Worm (Caenorhabditis elegans) whole organism, L3 larva: ENCODE results near the gene C42D8.9.
A peak's percentile ranks its signal among the peaks of the same experiment; 100 is the strongest.

Experiments
- R02D3.7 ChIP-seq: fragments of 150-350 bp; optimal IDR thresholded peaks from 2 replicates; lab custom pipeline; 2014; ENCODE audit warnings: missing biosample characterization, missing genetic modification characterization
- ZK546.5 ChIP-seq: sonication (generic microtip); optimal IDR thresholded peaks from 2 replicates; lab custom pipeline; 2017; ENCODE audit warnings: missing biosample characterization, missing genetic modification characterization
- aly-2 ChIP-seq: fragments of 150-350 bp; optimal IDR thresholded peaks from 2 replicates; lab custom pipeline; 2014; ENCODE audit warnings: missing biosample characterization, missing genetic modification characterization
- ama-1 ChIP-seq: fragments of 150-350 bp; optimal IDR thresholded peaks from 2 replicates; lab custom pipeline; 2018
- ceh-16 ChIP-seq: sonication (generic microtip); optimal IDR thresholded peaks from 2 replicates; lab custom pipeline; 2017; ENCODE audit warnings: missing biosample characterization, missing genetic modification characterization
- ceh-28 ChIP-seq: fragments of 150-350 bp; optimal IDR thresholded peaks from 2 replicates; lab custom pipeline; 2014; ENCODE audit warnings: missing biosample characterization, missing genetic modification reagents, missing genetic modification characterization
- ceh-82 ChIP-seq: fragments of 150-350 bp; optimal IDR thresholded peaks from 2 replicates; lab custom pipeline; 2014; ENCODE audit warnings: missing biosample characterization, missing genetic modification characterization
- elt-3 ChIP-seq, 3 experiments: fragments of 150-350 bp in 1 of 3; sonication (generic microtip) in 2 of 3; optimal IDR thresholded peaks; 2 replicates in 2 of 3; 4 replicates in 1 of 3; lab custom pipeline; 2014 to 2017; ENCODE audit warnings: missing biosample characterization in 3 of 3, missing genetic modification characterization in 3 of 3
- fkh-10 ChIP-seq: sonication (generic microtip); optimal IDR thresholded peaks from 2 replicates; lab custom pipeline; 2017; ENCODE audit warnings: missing biosample characterization, missing genetic modification reagents, missing genetic modification characterization
- fos-1 ChIP-seq: fragments of 150-350 bp; optimal IDR thresholded peaks from 2 replicates; lab custom pipeline; 2014; ENCODE audit warnings: missing biosample characterization, missing genetic modification characterization
- hmg-11 ChIP-seq: sonication (generic microtip); optimal IDR thresholded peaks from 2 replicates; lab custom pipeline; 2016; ENCODE audit warnings: missing genetic modification characterization, missing compliant biosample characterization
- lin-15B ChIP-seq: fragments of 150-350 bp; optimal IDR thresholded peaks from 2 replicates; lab custom pipeline; 2014; ENCODE audit warnings: missing biosample characterization, missing genetic modification characterization
- lin-39 ChIP-seq: fragments of 150-350 bp; optimal IDR thresholded peaks from 2 replicates; lab custom pipeline; 2018; ENCODE audit warnings: missing biosample characterization, missing genetic modification reagents, missing genetic modification characterization
- lsy-12 ChIP-seq: sonication (generic microtip); optimal IDR thresholded peaks from 2 replicates; lab custom pipeline; 2016; ENCODE audit warnings: mild to moderate bottlenecking, missing genetic modification characterization, missing compliant biosample characterization
- mml-1 ChIP-seq: fragments of 150-350 bp; sonication (generic microtip); optimal IDR thresholded peaks from 3 replicates; lab custom pipeline; 2014; ENCODE audit warnings: missing biosample characterization, missing genetic modification characterization
- nfya-1 ChIP-seq: sonication (generic microtip); optimal IDR thresholded peaks from 2 replicates; lab custom pipeline; 2017; ENCODE audit warnings: missing genetic modification characterization, mild to moderate bottlenecking, missing compliant biosample characterization, antibody characterized with exemption, moderate library complexity; ENCODE audit not compliant: insufficient read depth
- nhr-12 ChIP-seq: fragments of 150-350 bp; optimal IDR thresholded peaks from 2 replicates; lab custom pipeline; 2014; ENCODE audit warnings: missing biosample characterization, missing genetic modification characterization
- nhr-23 ChIP-seq: fragments of 150-350 bp; optimal IDR thresholded peaks from 2 replicates; lab custom pipeline; 2014; ENCODE audit warnings: missing biosample characterization, missing genetic modification reagents, missing genetic modification characterization
- nhr-237 ChIP-seq: fragments of 150-350 bp; optimal IDR thresholded peaks from 2 replicates; lab custom pipeline; 2014; ENCODE audit warnings: missing biosample characterization, missing genetic modification characterization
- nhr-25 ChIP-seq: sonication (generic microtip); optimal IDR thresholded peaks from 2 replicates; lab custom pipeline; 2017; ENCODE audit warnings: missing biosample characterization, missing genetic modification characterization
- nhr-28 ChIP-seq: fragments of 150-350 bp; optimal IDR thresholded peaks from 2 replicates; lab custom pipeline; 2014; ENCODE audit warnings: missing biosample characterization, missing genetic modification characterization
- nhr-43 ChIP-seq: sonication (generic microtip); optimal IDR thresholded peaks from 2 replicates; lab custom pipeline; 2016; ENCODE audit warnings: mild to moderate bottlenecking, missing genetic modification characterization, missing compliant biosample characterization; ENCODE audit not compliant: poor library complexity, severe bottlenecking
- nhr-67 ChIP-seq: fragments of 150-350 bp; optimal IDR thresholded peaks from 2 replicates; lab custom pipeline; 2014; ENCODE audit warnings: missing biosample characterization, missing genetic modification characterization
- nhr-76 ChIP-seq: fragments of 150-350 bp; sonication (generic microtip); optimal IDR thresholded peaks from 5 replicates; lab custom pipeline; 2014; ENCODE audit warnings: missing biosample characterization, missing genetic modification characterization
- pha-4 ChIP-seq: fragments of 150-350 bp; optimal IDR thresholded peaks from 2 replicates; lab custom pipeline; 2014; ENCODE audit warnings: missing biosample characterization, missing genetic modification reagents, missing genetic modification characterization
- pqm-1 ChIP-seq: fragments of 150-350 bp; optimal IDR thresholded peaks from 2 replicates; lab custom pipeline; 2017; ENCODE audit warnings: missing biosample characterization, missing genetic modification characterization, inconsistent platforms
- sea-2 ChIP-seq: fragments of 150-350 bp; sonication (generic microtip); optimal IDR thresholded peaks from 4 replicates; lab custom pipeline; 2014; ENCODE audit warnings: missing biosample characterization, missing genetic modification reagents, missing genetic modification characterization
- skn-1 ChIP-seq: fragments of 150-350 bp; optimal IDR thresholded peaks from 2 replicates; lab custom pipeline; 2014; ENCODE audit warnings: missing biosample characterization, missing genetic modification characterization
- unc-39 ChIP-seq: sonication (generic microtip); optimal IDR thresholded peaks from 4 replicates; lab custom pipeline; 2017; ENCODE audit warnings: missing biosample characterization, missing genetic modification characterization
- unc-62 ChIP-seq: fragments of 150-350 bp; sonication (generic microtip); optimal IDR thresholded peaks from 4 replicates; lab custom pipeline; 2014; ENCODE audit warnings: missing biosample characterization, missing genetic modification reagents, missing genetic modification characterization
- ztf-4 ChIP-seq: fragments of 150-350 bp; optimal IDR thresholded peaks from 2 replicates; lab custom pipeline; 2014; ENCODE audit warnings: missing biosample characterization, missing genetic modification characterization

The C42D8.9 gene

DNA sequence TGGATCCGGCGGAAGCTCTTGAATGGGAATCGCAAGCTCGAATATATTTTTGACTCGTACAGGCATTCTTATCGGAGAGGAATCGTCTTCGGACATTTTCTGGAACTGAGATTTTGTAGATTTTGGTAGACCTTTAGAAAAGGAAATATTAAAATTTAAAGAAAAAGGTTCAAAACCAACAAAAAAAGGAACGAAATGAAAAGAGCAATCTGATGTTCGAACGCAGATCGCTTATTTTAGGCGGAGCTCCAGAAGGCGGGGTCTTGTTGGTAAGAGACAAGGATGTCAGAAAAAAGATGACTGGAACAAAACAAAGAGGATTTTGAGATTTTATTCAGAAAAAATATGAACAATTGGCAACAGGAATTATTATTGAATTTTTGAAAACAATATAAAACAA is at the start of gene C42D8.9:
C42D8.9 (minus strand) TSS at position 101 of the 400 bp plus-strand sequence.
- TF ChIP-seq mml-1 (tag; lab: Kevin White, UChicago) (no peak), unc-39 (tag; lab: Kevin White, UChicago) (no peak), unc-62 (GFP tag; lab: Kevin White, UChicago) (no peak), skn-1 (no peak), nhr-237 (tag; lab: Kevin White, UChicago) (no peak), nfya-1 (tag; lab: Kevin White, UChicago) (no peak), ama-1 (no peak), R02D3.7 (tag; lab: Kevin White, UChicago) (no peak), lin-39 (tag; lab: Kevin White, UChicago) (no peak), pqm-1 (tag; lab: Kevin White, UChicago) (no peak)
- TF ChIP-seq, all 47 proteins: peak for 0

DNA sequence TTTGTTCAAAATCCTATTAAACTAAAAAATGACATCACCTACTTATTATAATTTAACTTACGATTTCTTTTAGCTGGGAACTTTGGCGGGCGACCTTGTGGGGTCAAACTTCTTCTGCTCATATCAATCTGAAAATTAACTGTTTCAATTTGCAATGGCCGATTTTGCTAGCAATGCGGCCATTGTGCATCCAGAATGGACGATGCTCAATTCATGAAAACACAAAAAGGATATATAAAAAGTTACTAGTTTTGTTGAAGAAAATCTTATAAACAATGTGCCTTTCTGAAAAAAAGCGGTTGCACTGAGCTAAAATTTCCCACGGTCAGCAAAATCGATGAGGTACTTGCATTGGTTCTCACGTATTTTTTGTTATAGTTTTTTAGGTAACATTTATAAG is 47.4 kb upstream of the C42D8.9 start, which contains the start of gene C31H2.3:
C31H2.3 (minus strand) TSS at position 101 of the 400 bp plus-strand sequence.
- no peak for TF ChIP-seq fos-1 (tag; lab: Kevin White, UChicago)
- TF ChIP-seq nhr-28 (tag; lab: Kevin White, UChicago): no peak
- TF ChIP-seq skn-1: no peak
- TF ChIP-seq ztf-4 (tag; lab: Kevin White, UChicago): no peak

DNA sequence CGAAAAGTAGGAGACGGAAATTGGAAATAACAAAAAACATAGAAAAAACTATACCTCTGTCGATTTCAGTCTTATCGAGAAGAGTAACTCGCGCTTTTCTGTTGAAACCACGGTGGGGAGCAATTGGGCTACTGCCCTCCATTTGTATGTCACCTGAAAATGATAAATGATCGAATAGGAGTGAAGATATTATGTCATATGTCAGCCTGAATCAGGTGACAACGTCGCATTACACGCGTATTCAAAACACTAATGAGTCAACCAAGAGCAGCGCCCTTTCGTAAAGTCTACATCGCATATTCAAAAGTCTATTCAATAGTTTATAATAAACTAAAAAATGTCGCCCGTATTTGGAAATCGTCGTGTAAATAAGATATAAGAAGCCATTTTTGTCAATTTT is 46.1 kb upstream of the C42D8.9 start:
- TF ChIP-seq aly-2 (tag; lab: Kevin White, UChicago) (no peak), ceh-82 (tag; lab: Kevin White, UChicago) (no peak), nhr-25 (tag; lab: Kevin White, UChicago) (no peak), nhr-67 (tag; lab: Kevin White, UChicago) (no peak), skn-1 (no peak), nhr-12 (tag; lab: Kevin White, UChicago) (no peak), nhr-76 (no peak), ceh-16 (no peak), elt-3 (tag; optimal IDR thresholded peaks at IDR 0.05; lab: Kevin White, UChicago) (no peak), lsy-12 (tag; lab: Kevin White, UChicago) (no peak), nhr-28 (tag; lab: Kevin White, UChicago) (no peak), pqm-1 (tag; lab: Kevin White, UChicago) (no peak)

DNA sequence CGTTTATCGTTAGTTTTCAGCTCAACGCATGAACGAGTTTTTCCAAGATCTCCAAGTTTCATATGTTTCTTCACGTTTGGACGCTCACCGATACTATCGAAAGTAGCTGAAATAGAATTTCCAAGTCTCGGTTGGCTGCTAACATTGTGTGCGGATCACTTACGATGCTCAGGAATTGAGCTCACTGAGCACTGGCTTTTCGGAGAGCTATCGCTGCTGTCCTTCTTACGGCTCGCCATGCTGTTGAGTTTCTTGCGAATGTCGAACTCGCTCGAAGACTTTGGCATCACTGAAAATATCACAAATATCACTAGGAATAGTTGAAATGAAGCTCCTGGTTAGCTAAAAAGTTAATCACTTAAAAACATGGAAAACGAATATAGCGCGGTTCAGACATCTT is 45.0 kb upstream of the C42D8.9 start:
- TF ChIP-seq lin-39 (tag; lab: Kevin White, UChicago): no peak
- TF ChIP-seq lsy-12 (tag; lab: Kevin White, UChicago): no peak
- TF ChIP-seq nhr-67 (tag; lab: Kevin White, UChicago): no peak
- no peak for TF ChIP-seq R02D3.7 (tag; lab: Kevin White, UChicago)
- no peak for TF ChIP-seq hmg-11 (tag; lab: Kevin White, UChicago)
- no peak for TF ChIP-seq lin-15B
- no peak for TF ChIP-seq fos-1 (tag; lab: Kevin White, UChicago)
- no peak for TF ChIP-seq ztf-4 (tag; lab: Kevin White, UChicago)
- no peak for TF ChIP-seq aly-2 (tag; lab: Kevin White, UChicago)

DNA sequence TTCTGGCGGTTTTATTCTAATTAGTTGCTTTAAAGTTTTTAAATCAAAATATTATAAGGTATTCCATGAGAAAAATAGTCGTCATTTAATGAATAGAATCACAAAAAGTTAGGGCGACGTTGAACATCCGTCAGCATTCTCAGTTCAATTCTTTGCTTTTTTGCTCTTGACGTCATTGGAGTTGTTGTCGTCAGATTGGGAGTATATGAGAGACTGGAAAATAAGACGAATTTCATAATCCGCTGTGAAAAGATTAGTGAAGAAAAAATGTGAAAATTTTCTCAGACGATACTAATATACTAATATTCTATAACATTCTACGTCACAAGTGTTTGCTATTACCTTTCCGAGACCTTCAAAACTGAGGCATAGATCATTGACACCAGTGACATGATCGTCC is 44.6 kb upstream of the C42D8.9 start:
- TF ChIP-seq nhr-43 (tag; lab: Kevin White, UChicago): no peak
- no peak for TF ChIP-seq lin-39 (tag; lab: Kevin White, UChicago)
- TF ChIP-seq skn-1: no peak
- TF ChIP-seq ZK546.5: no peak

DNA sequence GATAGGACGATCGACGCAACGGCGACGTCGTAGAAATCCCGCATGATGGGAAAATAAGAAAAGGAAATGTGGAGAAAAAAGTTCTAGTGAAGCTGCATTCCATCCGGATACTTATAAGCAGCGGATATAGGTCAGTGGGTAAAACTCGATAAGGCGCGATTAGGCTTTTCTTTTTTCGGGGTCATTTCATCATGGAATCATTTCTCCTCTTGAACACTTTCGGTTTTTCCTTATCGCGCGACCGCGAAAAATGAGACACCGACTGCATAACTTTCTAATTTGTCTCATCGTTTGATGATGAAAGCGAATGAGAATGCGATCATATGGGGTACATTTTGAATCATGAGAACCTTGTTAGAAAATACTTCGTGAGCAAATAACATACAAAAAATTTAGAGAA is 43.5 kb upstream of the C42D8.9 start, which contains the start of gene dpy-8:
dpy-8 (minus strand) TSS at position 88 of the 400 bp plus-strand sequence.
- TF ChIP-seq nhr-23 (tag; lab: Kevin White, UChicago) (peak; percentile 84), aly-2 (tag; lab: Kevin White, UChicago) (no peak), fkh-10 (GFP tag; lab: Kevin White, UChicago) (no peak)

DNA sequence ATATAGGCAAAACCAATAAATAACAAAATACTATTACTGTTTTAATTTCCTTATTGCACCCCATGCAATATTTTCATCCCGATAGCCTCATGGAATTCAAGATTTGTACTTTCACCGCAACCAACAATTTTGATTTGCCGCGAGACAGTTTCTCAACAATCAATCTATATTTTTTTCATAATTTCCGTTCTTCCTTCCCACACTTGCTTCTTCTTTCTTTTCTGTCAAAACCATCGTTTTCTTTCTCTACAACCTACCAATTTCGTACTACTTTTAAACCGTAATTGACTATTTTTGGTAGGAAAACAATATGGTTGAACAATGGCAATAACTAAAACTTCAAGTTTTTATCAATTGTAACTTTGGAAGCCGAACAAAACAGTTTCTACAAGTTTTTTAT is 41.1 kb upstream of the C42D8.9 start, which contains the start of gene C31H2.14:
C31H2.14 (plus strand) TSS at position 301 of the 400 bp plus-strand sequence.
- TF ChIP-seq nhr-76 (no peak), sea-2 (GFP tag; lab: Kevin White, UChicago) (no peak), ceh-28 (tag; lab: Kevin White, UChicago) (no peak), unc-62 (GFP tag; lab: Kevin White, UChicago) (no peak), skn-1 (no peak), nhr-23 (tag; lab: Kevin White, UChicago) (peak; percentile 75), nhr-43 (tag; lab: Kevin White, UChicago) (peak; percentile 49), pha-4 (no peak)
